Fruit fly (Drosophila melanogaster) whole organism, embryonic: ENCODE measurements around the gene CG14961.

Source experiments
- BtbVII ChIP-seq: fragments of 200-800 bp; sonication (Bioruptor generic); optimal IDR thresholded peaks from 3 replicates; lab custom pipeline; 2017; ENCODE audit warnings: missing biosample characterization, mild to moderate bottlenecking, missing genetic modification characterization
- CG10147 ChIP-seq: fragments of 200-800 bp; sonication (Bioruptor generic); optimal IDR thresholded peaks from 2 replicates; lab custom pipeline; 2019; ENCODE audit warnings: missing biosample characterization, mild to moderate bottlenecking, missing genetic modification characterization, moderate library complexity
- CG10274 ChIP-seq: fragments of 200-800 bp; sonication (Bioruptor generic); optimal IDR thresholded peaks from 3 replicates; lab custom pipeline; 2017; ENCODE audit warnings: missing biosample characterization, mild to moderate bottlenecking, missing genetic modification characterization
- CG11504 ChIP-seq: fragments of 200-800 bp; sonication (Bioruptor generic); optimal IDR thresholded peaks from 3 replicates; lab custom pipeline; 2019; ENCODE audit warnings: missing biosample characterization, mild to moderate bottlenecking, missing genetic modification characterization, moderate library complexity
- CG11723 ChIP-seq: fragments of 200-800 bp; sonication (Bioruptor generic); optimal IDR thresholded peaks from 2 replicates; lab custom pipeline; 2017; ENCODE audit warnings: missing biosample characterization, mild to moderate bottlenecking, missing genetic modification characterization
- CG12769 ChIP-seq: fragments of 200-800 bp; sonication (Bioruptor generic); optimal IDR thresholded peaks from 2 replicates; lab custom pipeline; 2019; ENCODE audit warnings: missing biosample characterization, mild to moderate bottlenecking, missing genetic modification characterization, moderate library complexity
- CG16815 ChIP-seq: fragments of 200-800 bp; sonication (Bioruptor generic); optimal IDR thresholded peaks from 3 replicates; lab custom pipeline; 2017; ENCODE audit warnings: missing biosample characterization, mild to moderate bottlenecking, missing genetic modification characterization
- CG18262 ChIP-seq: fragments of 200-800 bp; optimal IDR thresholded peaks from 3 replicates; lab custom pipeline; 2019; ENCODE audit warnings: missing biosample characterization, mild to moderate bottlenecking, missing genetic modification characterization, moderate library complexity
- CG30020 ChIP-seq: fragments of 200-800 bp; optimal IDR thresholded peaks from 2 replicates; lab custom pipeline; 2019; ENCODE audit warnings: missing biosample characterization, mild to moderate bottlenecking, missing genetic modification characterization, moderate library complexity
- CG30403 ChIP-seq: fragments of 200-800 bp; sonication (Bioruptor generic); optimal IDR thresholded peaks from 3 replicates; lab custom pipeline; 2016; ENCODE audit warnings: missing biosample characterization, missing genetic modification characterization
- CG32772 ChIP-seq: fragments of 200-800 bp; sonication (Bioruptor generic); IDR thresholded peaks from 2 replicates; pipeline ENCODE4 v1.3.6; 2022; ENCODE audit warnings: missing biosample characterization, missing genetic modification characterization
- CG4424 ChIP-seq: fragments of 200-800 bp; sonication (Bioruptor generic); optimal IDR thresholded peaks from 3 replicates; lab custom pipeline; 2016; ENCODE audit warnings: missing biosample characterization, missing genetic modification characterization
- CG7786 ChIP-seq: fragments of 200-800 bp; sonication (Bioruptor generic); optimal IDR thresholded peaks from 2 replicates; lab custom pipeline; 2016; ENCODE audit warnings: missing biosample characterization, missing genetic modification characterization
- CG7963 ChIP-seq: fragments of 200-800 bp; sonication (Bioruptor generic); IDR thresholded peaks from 3 replicates; pipeline ENCODE4 v1.3.6; 2022; ENCODE audit warnings: missing biosample characterization, missing genetic modification characterization; ENCODE audit not compliant: partially characterized antibody
- CG8388 ChIP-seq: fragments of 200-800 bp; sonication (Bioruptor generic); optimal IDR thresholded peaks from 2 replicates; lab custom pipeline; 2019; ENCODE audit warnings: missing biosample characterization, mild to moderate bottlenecking, missing genetic modification characterization, moderate library complexity
- CG9817 ChIP-seq: fragments of 200-800 bp; sonication (Bioruptor generic); optimal IDR thresholded peaks from 2 replicates; lab custom pipeline; 2018; ENCODE audit warnings: missing biosample characterization, mild to moderate bottlenecking, missing genetic modification characterization, moderate library complexity
- Doc2 ChIP-seq: fragments of 200-800 bp; sonication (Bioruptor generic); IDR thresholded peaks from 2 replicates; pipeline ENCODE4 v1.3.6; 2022; ENCODE audit warnings: missing biosample characterization, missing genetic modification characterization
- Fer2 ChIP-seq: fragments of 200-800 bp; sonication (Bioruptor generic); optimal IDR thresholded peaks from 2 replicates; lab custom pipeline; 2018; ENCODE audit warnings: missing biosample characterization, mild to moderate bottlenecking, missing genetic modification characterization, moderate library complexity
- Gsc ChIP-seq: fragments of 200-800 bp; sonication (Bioruptor generic); IDR thresholded peaks from 2 replicates; pipeline ENCODE4 v1.3.6; 2022; ENCODE audit warnings: missing biosample characterization, missing genetic modification characterization
- Gug ChIP-seq: fragments of 200-800 bp; sonication (Bioruptor generic); IDR thresholded peaks from 4 replicates; pipeline ENCODE4 v1.3.6; 2022; ENCODE audit warnings: missing biosample characterization, missing genetic modification characterization
- HmgD ChIP-seq: fragments of 200-800 bp; sonication (Bioruptor generic); optimal IDR thresholded peaks from 3 replicates; lab custom pipeline; 2016; ENCODE audit warnings: missing biosample characterization, missing genetic modification characterization
- Hr3 ChIP-seq: fragments of 200-800 bp; sonication (Bioruptor generic); optimal IDR thresholded peaks from 3 replicates; lab custom pipeline; 2016; ENCODE audit warnings: missing biosample characterization, missing genetic modification characterization
- Lpt ChIP-seq: fragments of >200 bp; optimal IDR thresholded peaks from 2 replicates; lab custom pipeline; 2018; ENCODE audit warnings: missing biosample characterization, missing genetic modification characterization
- NC2α ChIP-seq: fragments of 200-800 bp; sonication (Bioruptor generic); optimal IDR thresholded peaks from 2 replicates; lab custom pipeline; 2016; ENCODE audit warnings: missing biosample characterization, missing genetic modification characterization
- NfI ChIP-seq: fragments of 200-800 bp; sonication (Bioruptor generic); optimal IDR thresholded peaks from 3 replicates; lab custom pipeline; 2018; ENCODE audit warnings: missing biosample characterization, mild to moderate bottlenecking, missing genetic modification characterization, moderate library complexity
- Six4 ChIP-seq: fragments of 200-800 bp; sonication (Bioruptor generic); optimal IDR thresholded peaks from 2 replicates; lab custom pipeline; 2016; ENCODE audit warnings: missing biosample characterization, missing genetic modification characterization
- Vsx1 ChIP-seq: fragments of 200-800 bp; sonication (Bioruptor generic); optimal IDR thresholded peaks from 2 replicates; lab custom pipeline; 2017; ENCODE audit warnings: missing biosample characterization, mild to moderate bottlenecking, missing genetic modification characterization, missing genetic modification reagents
- ab ChIP-seq: fragments of 200-800 bp; sonication (Bioruptor generic); optimal IDR thresholded peaks from 2 replicates; lab custom pipeline; 2016; ENCODE audit warnings: missing biosample characterization, missing genetic modification characterization
- ap ChIP-seq: fragments of 200-800 bp; sonication (Bioruptor generic); IDR thresholded peaks from 2 replicates; pipeline ENCODE4 v1.3.6; 2022; ENCODE audit warnings: missing biosample characterization, missing genetic modification characterization
- ara ChIP-seq: fragments of 200-800 bp; sonication (Bioruptor generic); IDR thresholded peaks from 2 replicates; pipeline ENCODE4 v1.3.6; 2022; ENCODE audit warnings: missing biosample characterization, missing genetic modification characterization
- exex ChIP-seq: fragments of 200-800 bp; sonication (Bioruptor generic); optimal IDR thresholded peaks from 4 replicates; lab custom pipeline; 2018; ENCODE audit warnings: missing biosample characterization, mild to moderate bottlenecking, missing genetic modification characterization, moderate library complexity
- fd102C ChIP-seq: fragments of 200-800 bp; sonication (Bioruptor generic); optimal IDR thresholded peaks from 2 replicates; lab custom pipeline; 2018; ENCODE audit warnings: missing biosample characterization, mild to moderate bottlenecking, missing genetic modification characterization, moderate library complexity
- grn ChIP-seq: fragments of 200-800 bp; sonication (Bioruptor generic); optimal IDR thresholded peaks from 3 replicates; lab custom pipeline; 2017; ENCODE audit warnings: missing biosample characterization, missing genetic modification characterization
- jumu ChIP-seq: fragments of 200-800 bp; sonication (Bioruptor generic); optimal IDR thresholded peaks from 3 replicates; lab custom pipeline; 2016; ENCODE audit warnings: missing biosample characterization, missing genetic modification characterization
- lilli ChIP-seq: fragments of 200-800 bp; sonication (Bioruptor generic); optimal IDR thresholded peaks from 3 replicates; lab custom pipeline; 2016; ENCODE audit warnings: missing biosample characterization, missing genetic modification characterization
- maf-S ChIP-seq: fragments of 200-800 bp; sonication (Bioruptor generic); optimal IDR thresholded peaks from 2 replicates; lab custom pipeline; 2016; ENCODE audit warnings: missing biosample characterization, missing genetic modification characterization
- nerfin-2 ChIP-seq: fragments of 200-800 bp; sonication (Bioruptor generic); IDR thresholded peaks from 2 replicates; pipeline ENCODE4 v1.3.6; 2022; ENCODE audit warnings: missing biosample characterization, missing genetic modification characterization; ENCODE audit not compliant: partially characterized antibody
- pnt ChIP-seq: fragments of 200-800 bp; sonication (Bioruptor generic); optimal IDR thresholded peaks from 3 replicates; lab custom pipeline; 2016; ENCODE audit warnings: missing biosample characterization, missing genetic modification characterization
- shn ChIP-seq: fragments of 200-800 bp; sonication (Bioruptor generic); optimal IDR thresholded peaks from 3 replicates; lab custom pipeline; 2016; ENCODE audit warnings: missing biosample characterization, missing genetic modification characterization
- stc ChIP-seq: fragments of 200-800 bp; sonication (Bioruptor generic); IDR thresholded peaks from 2 replicates; pipeline ENCODE4 v1.3.6; 2022; ENCODE audit warnings: missing biosample characterization, missing genetic modification characterization
- tin ChIP-seq: fragments of 200-800 bp; sonication (Bioruptor generic); optimal IDR thresholded peaks from 3 replicates; lab custom pipeline; 2016; ENCODE audit warnings: missing biosample characterization, missing genetic modification characterization
- zen ChIP-seq: fragments of 200-800 bp; sonication (Bioruptor generic); optimal IDR thresholded peaks from 3 replicates; lab custom pipeline; 2018; ENCODE audit warnings: missing biosample characterization, mild to moderate bottlenecking, missing genetic modification characterization, moderate library complexity
- zfh2 ChIP-seq: fragments of 200-800 bp; sonication (Bioruptor generic); optimal IDR thresholded peaks from 2 replicates; lab custom pipeline; 2016; ENCODE audit warnings: missing biosample characterization, missing genetic modification characterization

Gene CG14961

DNA sequence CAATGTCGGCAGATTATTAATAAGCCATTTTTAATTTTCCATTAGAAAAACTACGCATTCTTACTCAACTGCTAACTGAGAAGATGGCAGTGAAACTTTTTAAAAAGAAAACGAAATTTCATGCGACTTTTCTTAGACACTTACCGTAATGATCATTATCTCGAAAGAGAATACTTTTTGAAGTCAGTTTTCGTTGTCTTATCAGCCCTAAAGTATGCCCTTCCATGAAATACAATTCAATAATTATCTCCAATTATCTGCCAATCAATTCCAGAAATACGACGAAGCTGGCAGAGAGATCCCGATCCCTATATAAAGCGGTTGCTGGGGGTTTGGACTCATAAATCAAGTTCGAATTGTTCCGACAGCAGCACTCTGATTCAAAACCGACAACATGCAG, 13.4 kb upstream of the CG14961 start, which contains the start of gene Drsl5:
Gene Drsl5 (plus strand): TSS at position 341 of the 400 bp plus-strand sequence.
- TF ChIP-seq CG30020 (tag; lab: Kevin White, UChicago) (no peak), lilli (GFP tag; lab: Kevin White, UChicago) (no peak), Gug (GFP tag; lab: Robert Waterston, UW) (no peak), CG4424 (GFP tag; lab: Kevin White, UChicago) (no peak), Doc2 (GFP tag; lab: Robert Waterston, UW) (no peak), fd102C (GFP tag; lab: Kevin White, UChicago) (no peak), ap (GFP tag; lab: Robert Waterston, UW) (no peak), BtbVII (GFP tag; lab: Kevin White, UChicago) (no peak), Lpt (no peak), CG11504 (no peak), ab (GFP tag; lab: Kevin White, UChicago) (no peak), CG12769 (tag; lab: Kevin White, UChicago) (no peak), CG30403 (GFP tag; lab: Kevin White, UChicago) (no peak), zfh2 (GFP tag; lab: Kevin White, UChicago) (no peak), shn (no peak), CG18262 (tag; lab: Kevin White, UChicago) (no peak), CG16815 (no peak), Vsx1 (GFP tag; lab: Kevin White, UChicago) (no peak), jumu (no peak), Gsc (GFP tag; lab: Robert Waterston, UW) (no peak), pnt (GFP tag; lab: Kevin White, UChicago) (no peak), CG11723 (GFP tag; lab: Kevin White, UChicago) (no peak), stc (GFP tag; lab: Robert Waterston, UW) (no peak), CG10274 (GFP tag; lab: Kevin White, UChicago) (no peak), NfI (GFP tag; lab: Kevin White, UChicago) (no peak), exex (tag; lab: Kevin White, UChicago) (peak; percentile 38), Six4 (GFP tag; lab: Kevin White, UChicago) (no peak), NC2α (no peak), Hr3 (no peak), zen (tag; lab: Kevin White, UChicago) (peak; percentile 23), nerfin-2 (GFP tag; lab: Robert Waterston, UW) (no peak), CG7786 (no peak), CG9817 (tag; lab: Kevin White, UChicago) (no peak), tin (no peak), grn (peak; percentile 49), Fer2 (no peak), CG7963 (GFP tag; lab: Robert Waterston, UW) (no peak), maf-S (GFP tag; lab: Kevin White, UChicago) (no peak), CG8388 (GFP tag; lab: Kevin White, UChicago) (peak; percentile 98), CG32772 (GFP tag; lab: Robert Waterston, UW) (no peak), CG10147 (GFP tag; lab: Kevin White, UChicago) (no peak), ara (0 out of 2 replicates have a peak, but pooled peaks have one; percentile 33), HmgD (GFP tag; lab: Kevin White, UChicago) (no peak)
